Worm (Caenorhabditis elegans) whole organism, young adult: ENCODE results near the gene pptr-2.

Experiments used
- D2030.7 ChIP-seq: fragments of 200-800 bp; sonication (Bioruptor generic); IDR thresholded peaks from 2 replicates; pipeline ENCODE4 v1.3.6; 2022; ENCODE audit warnings: missing genetic modification reagents, missing genetic modification characterization, missing compliant biosample characterization
- F57C9.4 ChIP-seq: sonication (generic microtip); optimal IDR thresholded peaks from 2 replicates; lab custom pipeline; 2017; ENCODE audit warnings: mild to moderate bottlenecking, missing genetic modification characterization, missing compliant biosample characterization
- ama-1 ChIP-seq, 3 experiments: fragments of 150-350 bp in 1 of 3; sonication (generic microtip) in 2 of 3; optimal IDR thresholded peaks; 2 replicates each; lab custom pipeline; 2014 to 2018; ENCODE audit warnings: missing biosample characterization in 2 of 3, missing genetic modification characterization in 2 of 3, missing genetic modification reagents in 2 of 3
- bed-1 ChIP-seq: fragments of 200-800 bp; sonication (Bioruptor generic); IDR thresholded peaks from 2 replicates; pipeline ENCODE4 v1.3.6; 2022; ENCODE audit warnings: missing genetic modification reagents, missing genetic modification characterization, missing compliant biosample characterization
- dox-1 ChIP-seq: fragments of 200-800 bp; sonication (Bioruptor generic); IDR thresholded peaks from 2 replicates; pipeline ENCODE4 v1.3.6; 2022; ENCODE audit warnings: missing genetic modification reagents, missing genetic modification characterization, missing compliant biosample characterization
- madf-10 ChIP-seq: sonication (generic microtip); optimal IDR thresholded peaks from 2 replicates; lab custom pipeline; 2016; ENCODE audit warnings: mild to moderate bottlenecking, missing genetic modification characterization, missing compliant biosample characterization
- unc-62 ChIP-seq: fragments of 150-350 bp; optimal IDR thresholded peaks from 2 replicates; lab custom pipeline; 2014; ENCODE audit warnings: missing biosample characterization, missing genetic modification reagents, missing genetic modification characterization

DNA sequence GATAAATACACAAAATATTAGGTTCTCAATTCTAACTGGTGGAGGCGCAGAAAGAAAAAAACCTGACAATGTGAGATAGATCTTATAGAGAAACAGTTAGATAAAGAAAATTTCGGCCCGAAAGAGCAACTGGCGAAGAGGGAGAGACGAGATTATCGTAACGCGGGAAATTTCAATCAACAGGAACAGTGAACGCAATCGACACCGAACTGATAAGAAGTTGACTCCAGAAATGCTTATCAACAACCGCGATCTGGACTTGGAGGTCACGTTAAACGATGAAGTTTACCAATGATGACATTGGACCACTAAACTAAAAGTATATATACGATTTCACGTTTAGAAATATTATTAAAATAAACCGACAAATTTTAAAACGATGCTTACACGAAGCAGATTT, 41.7 kb upstream of the pptr-2 start:
- TF ChIP-seq ama-1 (optimal IDR thresholded peaks at IDR 0.05; lab: Kevin White, UChicago) (peak; percentile 73), ama-1 (GFP tag; optimal IDR thresholded peaks at IDR 0.05; lab: Kevin White, UChicago) (no peak), unc-62 (no peak), bed-1 (GFP tag; lab: Robert Waterston, UW) (0 out of 2 replicates have a peak, but pooled peaks have one; percentile 74), F57C9.4 (no peak), D2030.7 (GFP tag; lab: Robert Waterston, UW) (0 out of 2 replicates have a peak, but pooled peaks have one; percentile 30), dox-1 (GFP tag; lab: Robert Waterston, UW) (peak; percentile 65), madf-10 (tag; lab: Kevin White, UChicago) (peak; percentile 31)
